Worm (Caenorhabditis elegans) whole organism, young adult: ENCODE data around the gene W09G12.9.

Source experiments
- B0035.1 ChIP-seq: sonication (generic microtip); optimal IDR thresholded peaks from 2 replicates; lab custom pipeline; 2016; ENCODE audit warnings: missing genetic modification characterization, mild to moderate bottlenecking, missing compliant biosample characterization, missing genotype, missing genetic modification reagents
- B0336.3 ChIP-seq: fragments of 200-800 bp; sonication (Bioruptor generic); IDR thresholded peaks from 2 replicates; pipeline ENCODE4 v1.3.6; 2022; ENCODE audit warnings: missing genetic modification characterization, missing compliant biosample characterization
- C06A6.2 ChIP-seq: fragments of 200-800 bp; sonication (Bioruptor generic); conservative IDR thresholded peaks from 2 replicates; pipeline ENCODE4 v1.3.6; 2022; ENCODE audit warnings: missing genetic modification characterization, missing compliant biosample characterization
- F10E7.11 ChIP-seq: sonication (generic microtip); optimal IDR thresholded peaks from 2 replicates; lab custom pipeline; 2017; ENCODE audit warnings: mild to moderate bottlenecking, missing genetic modification characterization, moderate library complexity, missing compliant biosample characterization
- F33H1.4 ChIP-seq: fragments of 200-800 bp; sonication (Bioruptor generic); IDR thresholded peaks from 2 replicates; pipeline ENCODE4 v1.3.6; 2022; ENCODE audit warnings: missing genetic modification reagents, missing genetic modification characterization, missing compliant biosample characterization
- F49E8.2 ChIP-seq: sonication (generic microtip); optimal IDR thresholded peaks from 3 replicates; lab custom pipeline; 2017; ENCODE audit warnings: missing genetic modification characterization, mild to moderate bottlenecking, missing compliant biosample characterization, antibody characterized with exemption, moderate library complexity; ENCODE audit not compliant: insufficient read depth
- F55B11.4 ChIP-seq: sonication (generic microtip); optimal IDR thresholded peaks from 2 replicates; lab custom pipeline; 2016; ENCODE audit warnings: missing compliant biosample characterization, missing genetic modification characterization, borderline replicate concordance; ENCODE audit not compliant: insufficient read depth
- F57A8.1 ChIP-seq: fragments of 200-800 bp; sonication (Bioruptor generic); optimal IDR thresholded peaks from 2 replicates; lab custom pipeline; 2018; ENCODE audit warnings: mild to moderate bottlenecking, missing genetic modification characterization, moderate library complexity, missing compliant biosample characterization
- K11D2.4 ChIP-seq: fragments of 200-800 bp; sonication (Bioruptor generic); IDR thresholded peaks from 2 replicates; pipeline ENCODE4 v1.3.6; 2022; ENCODE audit warnings: missing genetic modification reagents, missing genetic modification characterization, missing compliant biosample characterization
- K12H6.12 ChIP-seq: fragments of 200-800 bp; sonication (Bioruptor generic); optimal IDR thresholded peaks from 2 replicates; lab custom pipeline; 2018; ENCODE audit warnings: mild to moderate bottlenecking, missing genetic modification characterization, missing compliant biosample characterization
- Y67H2A.10 ChIP-seq: fragments of 200-800 bp; sonication (Bioruptor generic); conservative IDR thresholded peaks from 2 replicates; pipeline ENCODE4 v1.3.6; 2022; ENCODE audit warnings: missing genetic modification reagents, missing genetic modification characterization, missing compliant biosample characterization
- Y79H2A.3 ChIP-seq: fragments of 200-800 bp; sonication (Bioruptor generic); conservative IDR thresholded peaks from 2 replicates; pipeline ENCODE4 v1.3.6; 2022; ENCODE audit warnings: missing genetic modification reagents, missing genetic modification characterization, missing compliant biosample characterization
- attf-3 ChIP-seq: fragments of 200-800 bp; sonication (Bioruptor generic); conservative IDR thresholded peaks from 2 replicates; pipeline ENCODE4 v1.3.6; 2022; ENCODE audit warnings: missing genetic modification reagents, missing genetic modification characterization, missing compliant biosample characterization
- attf-6 ChIP-seq: fragments of 200-800 bp; sonication (Bioruptor generic); IDR thresholded peaks from 2 replicates; pipeline ENCODE4 v1.3.6; 2022; ENCODE audit warnings: missing genetic modification reagents, missing genetic modification characterization, missing compliant biosample characterization
- ceh-79 ChIP-seq: sonication (generic microtip); optimal IDR thresholded peaks from 2 replicates; lab custom pipeline; 2017; ENCODE audit warnings: mild to moderate bottlenecking, missing genetic modification characterization, missing compliant biosample characterization
- die-1 ChIP-seq: sonication (generic microtip); optimal IDR thresholded peaks from 2 replicates; lab custom pipeline; 2016; ENCODE audit warnings: missing genotype, mild to moderate bottlenecking, missing genetic modification characterization, missing compliant biosample characterization
- dpl-1 ChIP-seq: fragments of 150-350 bp; optimal IDR thresholded peaks from 2 replicates; lab custom pipeline; 2014; ENCODE audit warnings: missing biosample characterization, missing genetic modification reagents, missing genetic modification characterization
- hsf-1 ChIP-seq: fragments of 200-800 bp; sonication (Bioruptor generic); IDR thresholded peaks from 2 replicates; pipeline ENCODE4 v1.3.6; 2022; ENCODE audit warnings: missing genetic modification reagents, missing genetic modification characterization, missing compliant biosample characterization
- let-607 ChIP-seq, 2 experiments: fragments of 200-800 bp in 1 of 2; sonication (Bioruptor generic) in 1 of 2; sonication (generic microtip) in 1 of 2; optimal IDR thresholded peaks; 2 replicates each; lab custom pipeline; 2016 to 2018; ENCODE audit warnings: mild to moderate bottlenecking in 2 of 2, missing compliant biosample characterization in 2 of 2, missing genetic modification characterization in 2 of 2, moderate library complexity in 2 of 2, missing genotype in 1 of 2
- lin-35 ChIP-seq, 3 experiments: fragments of 150-350 bp in 2 of 3; sonication (generic microtip) in 1 of 3; optimal IDR thresholded peaks; 2 replicates each; lab custom pipeline; 2014 to 2018; ENCODE audit warnings: missing biosample characterization in 3 of 3, missing genetic modification characterization in 3 of 3, missing genetic modification reagents in 3 of 3
- mcd-1 ChIP-seq: fragments of 200-800 bp; sonication (Bioruptor generic); IDR thresholded peaks from 2 replicates; pipeline ENCODE4 v1.3.6; 2022; ENCODE audit warnings: missing genetic modification reagents, missing genetic modification characterization, missing compliant biosample characterization
- mes-4 ChIP-seq: sonication (generic microtip); optimal IDR thresholded peaks from 2 replicates; lab custom pipeline; 2016; ENCODE audit warnings: missing genotype, missing genetic modification characterization, missing compliant biosample characterization
- nfya-1 ChIP-seq: sonication (generic microtip); optimal IDR thresholded peaks from 2 replicates; lab custom pipeline; 2017; ENCODE audit warnings: antibody characterized with exemption, missing compliant biosample characterization, missing genetic modification characterization, borderline replicate concordance; ENCODE audit not compliant: insufficient read depth
- nhr-80 ChIP-seq: sonication (generic microtip); optimal IDR thresholded peaks from 2 replicates; lab custom pipeline; 2016; ENCODE audit warnings: missing genetic modification characterization, missing compliant biosample characterization
- sdz-38 ChIP-seq: sonication (generic microtip); optimal IDR thresholded peaks from 2 replicates; lab custom pipeline; 2016; ENCODE audit warnings: missing genotype, missing genetic modification characterization, missing compliant biosample characterization
- snpc-1.3 ChIP-seq: sonication (generic microtip); optimal IDR thresholded peaks from 2 replicates; lab custom pipeline; 2017; ENCODE audit warnings: missing genetic modification characterization, mild to moderate bottlenecking, missing compliant biosample characterization, antibody characterized with exemption, moderate library complexity, missing genotype, missing genetic modification reagents; ENCODE audit not compliant: insufficient read depth
- ztf-22 ChIP-seq: fragments of 200-800 bp; sonication (Bioruptor generic); optimal IDR thresholded peaks from 2 replicates; lab custom pipeline; 2018; ENCODE audit warnings: mild to moderate bottlenecking, missing genetic modification characterization, moderate library complexity, missing compliant biosample characterization

The W09G12.9 gene

ce11 chrIV:1243295-1243694, 26.9 kb downstream of the W09G12.9 start, which contains the start of gene F38A1.15:
TSS of gene F38A1.15 (minus strand) at chrIV:1243395.
- TF ChIP-seq lin-35 (GFP tag; optimal IDR thresholded peaks at IDR 0.05; lab: Kevin White, UChicago) (no peak), F10E7.11 (no peak), B0336.3 (GFP tag; lab: Robert Waterston, UW) (no peak), K12H6.12 (tag; lab: Kevin White, UChicago) (no peak), F33H1.4 (GFP tag; lab: Robert Waterston, UW) (no peak), nfya-1 (no peak), let-607 (tag; optimal IDR thresholded peaks at IDR 0.05; lab: Kevin White, UChicago) (no peak), ceh-79 (tag; lab: Kevin White, UChicago) (no peak), Y67H2A.10 (GFP tag; lab: Robert Waterston, UW) (no peak), die-1 (tag; lab: Kevin White, UChicago) (no peak), ztf-22 (GFP tag; lab: Kevin White, UChicago) (no peak)

- TF ChIP-seq nfya-1 = no peak
Observed at ce11 chrIV:1245244-1245643, 28.9 kb downstream of the W09G12.9 start, which contains the start of gene F38A1.9. TSS of gene F38A1.9 (minus strand) at chrIV:1245344.

ce11 chrIV:1246762-1247436, 30.5 kb downstream of the W09G12.9 start, which contains the start of the genes clec-165 and F38A1.11:
TSS of gene clec-165 (minus strand) at chrIV:1246886.
TSS of gene F38A1.11 (plus strand) at chrIV:1247386.
- no peak for TF ChIP-seq C06A6.2
- no peak for TF ChIP-seq B0035.1 (tag; lab: Kevin White, UChicago)
- no peak for TF ChIP-seq die-1 (tag; lab: Kevin White, UChicago)
- no peak for TF ChIP-seq attf-6 (GFP tag; lab: Robert Waterston, UW)
- no peak for TF ChIP-seq snpc-1.3 (tag; lab: Kevin White, UChicago)
- TF ChIP-seq nhr-80 (tag; lab: Kevin White, UChicago) = peak; percentile 25
- no peak for TF ChIP-seq Y79H2A.3 (GFP tag; lab: Robert Waterston, UW)
- TF ChIP-seq attf-3 (GFP tag; lab: Robert Waterston, UW) = no peak
- TF ChIP-seq, all 124 proteins: peak for 1

ce11 chrIV:1251242-1251911, 35.0 kb downstream of the W09G12.9 start, which contains the start of the genes clec-166 and F38A1.6:
TSS of gene clec-166 (minus strand) at chrIV:1251342.
TSS of gene F38A1.6 (plus strand) at chrIV:1251861.
- TF ChIP-seq mes-4 (tag; lab: Kevin White, UChicago) = no peak
- no peak for TF ChIP-seq dpl-1
- no peak for TF ChIP-seq snpc-1.3 (tag; lab: Kevin White, UChicago)
- no peak for TF ChIP-seq sdz-38 (tag; lab: Kevin White, UChicago)
- TF ChIP-seq hsf-1 = no peak
- TF ChIP-seq Y67H2A.10 (GFP tag; lab: Robert Waterston, UW) = no peak
- TF ChIP-seq K12H6.12 (tag; lab: Kevin White, UChicago) = no peak
- no peak for TF ChIP-seq ztf-22 (GFP tag; lab: Kevin White, UChicago)
- TF ChIP-seq F57A8.1 (GFP tag; lab: Kevin White, UChicago) = no peak
- no peak for TF ChIP-seq K11D2.4 (GFP tag; lab: Robert Waterston, UW)
- TF ChIP-seq mcd-1 = no peak
- no peak for TF ChIP-seq F49E8.2 (tag; lab: Kevin White, UChicago)

ce11 chrIV:1255632-1256031, 39.2 kb downstream of the W09G12.9 start, which contains the start of gene clec-167:
TSS of gene clec-167 (minus strand) at chrIV:1255732.
- TF ChIP-seq K11D2.4 (GFP tag; lab: Robert Waterston, UW) (no peak), F55B11.4 (tag; lab: Kevin White, UChicago) (no peak)
